Fruit fly (Drosophila melanogaster): Measurements from ENCODE around the gene Mpp6.

dm6 chr2L:21135764-21136163 is 20.3 kb upstream of the Mpp6 start:
- TF ChIP-seq psq (GFP tag; optimal IDR thresholded peaks at IDR 0.05) (no peak), Myc (optimal IDR thresholded peaks at IDR 0.05) (no peak), Hr78 (GFP tag; optimal IDR thresholded peaks at IDR 0.05) (no peak), Vsx2 (GFP tag; optimal IDR thresholded peaks at IDR 0.05; ENCODE audit: partially characterized antibody) (no peak), usp (GFP tag; optimal IDR thresholded peaks at IDR 0.05) (no peak), tai (GFP tag; optimal IDR thresholded peaks at IDR 0.05) (no peak), h (GFP tag; optimal IDR thresholded peaks at IDR 0.05) (no peak), woc (GFP tag; optimal IDR thresholded peaks at IDR 0.05) (no peak), Rel (GFP tag; optimal IDR thresholded peaks at IDR 0.05) (no peak), Rel (tag; optimal IDR thresholded peaks at IDR 0.05) (no peak), fru (GFP tag; optimal IDR thresholded peaks at IDR 0.05) (no peak)
